Worm (Caenorhabditis elegans) whole organism, L4 larva: ENCODE measurements around the gene F21A3.11.

ENCODE experiments used
- ama-1 ChIP-seq: fragments of 150-350 bp; optimal IDR thresholded peaks from 2 replicates; lab custom pipeline; 2014; ENCODE audit warnings: inconsistent platforms, mixed read lengths
- ceh-28 ChIP-seq: fragments of 150-350 bp; optimal IDR thresholded peaks from 2 replicates; lab custom pipeline; 2014; ENCODE audit warnings: missing biosample characterization, missing genetic modification reagents, missing genetic modification characterization
- dmd-8 ChIP-seq: fragments of 200-800 bp; sonication (Bioruptor generic); IDR thresholded peaks from 2 replicates; pipeline ENCODE4 v1.3.6; 2022; ENCODE audit warnings: missing genetic modification characterization, missing compliant biosample characterization
- lin-29 ChIP-seq: fragments of 200-800 bp; sonication (Bioruptor generic); IDR thresholded peaks from 2 replicates; pipeline ENCODE4 v1.3.6; 2022; ENCODE audit warnings: missing genetic modification reagents, missing genetic modification characterization, missing compliant biosample characterization
- nhr-237 ChIP-seq: sonication (generic microtip); optimal IDR thresholded peaks from 2 replicates; lab custom pipeline; 2017; ENCODE audit warnings: missing biosample characterization, missing genetic modification characterization
- php-3 ChIP-seq: fragments of 200-800 bp; sonication (Bioruptor generic); IDR thresholded peaks from 2 replicates; pipeline ENCODE4 v1.3.6; 2022; ENCODE audit warnings: missing genetic modification reagents, missing genetic modification characterization, missing compliant biosample characterization
- tag-97 ChIP-seq: fragments of 200-800 bp; sonication (Bioruptor generic); IDR thresholded peaks from 2 replicates; pipeline ENCODE4 v1.3.6; 2022; ENCODE audit warnings: missing genetic modification characterization, missing compliant biosample characterization

- TF ChIP-seq nhr-237 (no peak), dmd-8 (GFP tag; lab: Robert Waterston, UW) (no peak), ceh-28 (tag; lab: Kevin White, UChicago) (no peak), lin-29 (no peak), php-3 (GFP tag; lab: Robert Waterston, UW) (no peak), ama-1 (no peak), tag-97 (GFP tag; lab: Robert Waterston, UW) (no peak)
These were observed 29.4 kb downstream of the F21A3.11 start for ce11 chrV:15503603-15504002.
